Fruit fly (Drosophila melanogaster) whole organism, prepupa: ENCODE measurements around the gene CG16800.

Experiments used
- Blimp-1 ChIP-seq: fragments of 200-800 bp; sonication (Bioruptor generic); optimal IDR thresholded peaks from 3 replicates; lab custom pipeline; 2017; ENCODE audit warnings: missing biosample characterization, missing genetic modification characterization, mild to moderate bottlenecking, moderate library complexity, missing genetic modification reagents
- CG10631 ChIP-seq: fragments of 200-800 bp; sonication (Bioruptor generic); optimal IDR thresholded peaks from 2 replicates; lab custom pipeline; 2016; ENCODE audit warnings: missing biosample characterization, missing genetic modification characterization
- CG11294 ChIP-seq: fragments of 200-800 bp; sonication (Bioruptor generic); IDR thresholded peaks from 2 replicates; pipeline ENCODE4 v1.3.6; 2022; ENCODE audit warnings: missing biosample characterization, missing genetic modification characterization
- CG15336 ChIP-seq: fragments of 200-800 bp; sonication (Bioruptor generic); IDR thresholded peaks from 2 replicates; pipeline ENCODE4 v1.3.6; 2022; ENCODE audit warnings: missing biosample characterization, missing genetic modification characterization
- CG1621 ChIP-seq: fragments of 200-800 bp; sonication (Bioruptor generic); optimal IDR thresholded peaks from 3 replicates; lab custom pipeline; 2018; ENCODE audit warnings: missing biosample characterization, mild to moderate bottlenecking, missing genetic modification characterization
- CG16779 ChIP-seq: fragments of 200-800 bp; sonication (Bioruptor generic); optimal IDR thresholded peaks from 3 replicates; lab custom pipeline; 2017; ENCODE audit warnings: missing biosample characterization, mild to moderate bottlenecking, missing genetic modification characterization
- CG3032 ChIP-seq: fragments of 200-800 bp; optimal IDR thresholded peaks from 2 replicates; lab custom pipeline; 2019; ENCODE audit warnings: missing biosample characterization, mild to moderate bottlenecking, missing genetic modification characterization, moderate library complexity
- CG32006 ChIP-seq: fragments of 200-800 bp; sonication (Bioruptor generic); optimal IDR thresholded peaks from 3 replicates; lab custom pipeline; 2017; ENCODE audit warnings: missing biosample characterization, mild to moderate bottlenecking, missing genetic modification characterization
- CG3919 ChIP-seq: fragments of 200-800 bp; sonication (Bioruptor generic); optimal IDR thresholded peaks from 3 replicates; lab custom pipeline; 2016; ENCODE audit warnings: missing biosample characterization, missing genetic modification characterization
- CG6163 ChIP-seq: fragments of 200-800 bp; sonication (Bioruptor generic); IDR thresholded peaks from 3 replicates; pipeline ENCODE4 v1.3.6; 2022; ENCODE audit warnings: missing biosample characterization, missing genetic modification characterization
- CG6276 ChIP-seq: fragments of 200-800 bp; sonication (Bioruptor generic); optimal IDR thresholded peaks from 2 replicates; lab custom pipeline; 2017; ENCODE audit warnings: missing biosample characterization, mild to moderate bottlenecking, missing genetic modification characterization
- CG6808 ChIP-seq: fragments of 200-800 bp; sonication (Bioruptor generic); optimal IDR thresholded peaks from 3 replicates; lab custom pipeline; 2017; ENCODE audit warnings: missing biosample characterization, missing genetic modification characterization, mild to moderate bottlenecking, moderate library complexity, missing genetic modification reagents
- CG6854 ChIP-seq: fragments of 200-800 bp; sonication (Bioruptor generic); optimal IDR thresholded peaks from 2 replicates; lab custom pipeline; 2017; ENCODE audit warnings: missing biosample characterization, mild to moderate bottlenecking, missing genetic modification characterization
- CG7368 ChIP-seq: fragments of 200-800 bp; sonication (Bioruptor generic); optimal IDR thresholded peaks from 3 replicates; lab custom pipeline; 2016; ENCODE audit warnings: missing biosample characterization, missing genetic modification characterization
- CG8119 ChIP-seq: fragments of 200-800 bp; sonication (Bioruptor generic); IDR thresholded peaks from 3 replicates; pipeline ENCODE4 v1.3.6; 2022; ENCODE audit warnings: missing biosample characterization, missing genetic modification characterization
- CG8319 ChIP-seq: fragments of 200-800 bp; sonication (Bioruptor generic); optimal IDR thresholded peaks from 3 replicates; lab custom pipeline; 2016; ENCODE audit warnings: missing biosample characterization, missing genetic modification characterization
- CG8632 ChIP-seq: fragments of 200-800 bp; sonication (Bioruptor generic); optimal IDR thresholded peaks from 3 replicates; lab custom pipeline; 2016; ENCODE audit warnings: missing biosample characterization, missing genetic modification characterization
- Eip75B ChIP-seq: fragments of 200-800 bp; sonication (Bioruptor generic); optimal IDR thresholded peaks from 3 replicates; lab custom pipeline; 2016; ENCODE audit warnings: missing biosample characterization, missing genetic modification characterization
- Eip78C ChIP-seq: fragments of 200-800 bp; sonication (Bioruptor generic); peaks from one replicate; lab custom pipeline; 2016; ENCODE audit warnings: missing biosample characterization, missing genetic modification characterization
- Ets96B ChIP-seq: fragments of 200-800 bp; optimal IDR thresholded peaks from 2 replicates; lab custom pipeline; 2019; ENCODE audit warnings: missing biosample characterization, mild to moderate bottlenecking, missing genetic modification characterization, moderate library complexity
- Gug ChIP-seq: fragments of 200-800 bp; sonication (Bioruptor generic); IDR thresholded peaks from 2 replicates; pipeline ENCODE4 v1.3.6; 2022; ENCODE audit warnings: missing biosample characterization, missing genetic modification characterization
- Hr4 ChIP-seq: fragments of 200-800 bp; sonication (Bioruptor generic); optimal IDR thresholded peaks from 3 replicates; lab custom pipeline; 2016; ENCODE audit warnings: missing biosample characterization, missing genetic modification characterization
- Lpt ChIP-seq: fragments of 200-800 bp; sonication (Bioruptor generic); optimal IDR thresholded peaks from 3 replicates; lab custom pipeline; 2016; ENCODE audit warnings: missing biosample characterization, missing genetic modification characterization
- Met ChIP-seq: fragments of 200-800 bp; sonication (Bioruptor generic); optimal IDR thresholded peaks from 3 replicates; lab custom pipeline; 2016; ENCODE audit warnings: missing biosample characterization, missing genetic modification characterization
- OdsH ChIP-seq: fragments of 200-800 bp; sonication (Bioruptor generic); optimal IDR thresholded peaks from 3 replicates; lab custom pipeline; 2016; ENCODE audit warnings: missing biosample characterization, missing genetic modification characterization
- Smox ChIP-seq: fragments of 200-800 bp; sonication (Bioruptor generic); optimal IDR thresholded peaks from 3 replicates; lab custom pipeline; 2016; ENCODE audit warnings: missing biosample characterization, missing genetic modification characterization
- Sox102F ChIP-seq: fragments of 200-800 bp; sonication (Bioruptor generic); optimal IDR thresholded peaks from 2 replicates; lab custom pipeline; 2016; ENCODE audit warnings: missing biosample characterization, mild to moderate bottlenecking, missing genetic modification characterization
- Sox14 ChIP-seq: fragments of 200-800 bp; sonication (Bioruptor generic); optimal IDR thresholded peaks from 3 replicates; lab custom pipeline; 2016; ENCODE audit warnings: missing biosample characterization, missing genetic modification characterization
- achi ChIP-seq: fragments of 200-800 bp; sonication (Bioruptor generic); optimal IDR thresholded peaks from 3 replicates; lab custom pipeline; 2016; ENCODE audit warnings: missing biosample characterization, missing genetic modification characterization
- acj6 ChIP-seq: fragments of 200-800 bp; sonication (Bioruptor generic); optimal IDR thresholded peaks from 3 replicates; lab custom pipeline; 2016; ENCODE audit warnings: missing biosample characterization, missing genetic modification characterization
- cyc ChIP-seq: fragments of 200-800 bp; sonication (Bioruptor generic); optimal IDR thresholded peaks from 3 replicates; lab custom pipeline; 2016; ENCODE audit warnings: missing biosample characterization, missing genetic modification characterization
- dac ChIP-seq: fragments of 200-800 bp; sonication (Bioruptor generic); optimal IDR thresholded peaks from 2 replicates; lab custom pipeline; 2017; ENCODE audit warnings: missing biosample characterization, mild to moderate bottlenecking, missing genetic modification characterization
- eg ChIP-seq: fragments of 200-800 bp; sonication (Bioruptor generic); IDR thresholded peaks from 3 replicates; pipeline ENCODE4 v1.3.6; 2022; ENCODE audit warnings: missing biosample characterization, missing genetic modification characterization
- esn ChIP-seq: fragments of 200-800 bp; sonication (Bioruptor generic); optimal IDR thresholded peaks from 2 replicates; lab custom pipeline; 2016; ENCODE audit warnings: missing biosample characterization, mild to moderate bottlenecking, missing genetic modification characterization, moderate library complexity
- fd59A ChIP-seq: fragments of 200-800 bp; sonication (Bioruptor generic); optimal IDR thresholded peaks from 2 replicates; lab custom pipeline; 2017; ENCODE audit warnings: missing biosample characterization, mild to moderate bottlenecking, missing genetic modification characterization, missing genetic modification reagents
- lz ChIP-seq: fragments of 200-800 bp; sonication (Bioruptor generic); optimal IDR thresholded peaks from 3 replicates; lab custom pipeline; 2016; ENCODE audit warnings: missing biosample characterization, missing genetic modification characterization
- net ChIP-seq: fragments of 200-800 bp; sonication (Bioruptor generic); optimal IDR thresholded peaks from 3 replicates; lab custom pipeline; 2016; ENCODE audit warnings: missing biosample characterization, missing genetic modification characterization
- pdm3 ChIP-seq: fragments of 200-800 bp; sonication (Bioruptor generic); optimal IDR thresholded peaks from 3 replicates; lab custom pipeline; 2016; ENCODE audit warnings: missing biosample characterization, missing genetic modification characterization
- salr ChIP-seq, 2 experiments: fragments of 200-800 bp; sonication (Bioruptor generic); optimal IDR thresholded peaks; 3 replicates each; lab custom pipeline; 2016 to 2018; ENCODE audit warnings: missing biosample characterization in 2 of 2, missing genetic modification characterization in 2 of 2, mild to moderate bottlenecking in 1 of 2
- ss ChIP-seq, 2 experiments: fragments of 200-800 bp; sonication (Bioruptor generic); optimal IDR thresholded peaks; 2 replicates in 1 of 2; 3 replicates in 1 of 2; lab custom pipeline; 2017 to 2018; ENCODE audit warnings: mild to moderate bottlenecking in 2 of 2, missing biosample characterization in 2 of 2, missing genetic modification characterization in 2 of 2, moderate library complexity in 1 of 2
- svp ChIP-seq: fragments of 200-800 bp; sonication (Bioruptor generic); peaks from one replicate; lab custom pipeline; 2016; ENCODE audit warnings: missing biosample characterization, missing genetic modification characterization

The CG16800 gene

dm6 chr2L:12974045-12974539 is 7.7 kb downstream of the CG16800 start, which contains the start of gene Vha68-2 (continued):
- TF ChIP-seq svp (GFP tag; lab: Kevin White, UChicago), result peak; percentile 75
- no peak for TF ChIP-seq CG6808 (GFP tag; lab: Kevin White, UChicago)
- TF ChIP-seq Hr4 (GFP tag; lab: Kevin White, UChicago), result no peak
- no peak for TF ChIP-seq CG8319 (GFP tag; lab: Kevin White, UChicago)
- TF ChIP-seq cyc, result no peak
- no peak for TF ChIP-seq Blimp-1 (GFP tag; lab: Kevin White, UChicago)
- TF ChIP-seq CG1621 (tag; lab: Kevin White, UChicago), result peak; percentile 47
- no peak for TF ChIP-seq Gug
- TF ChIP-seq Lpt (GFP tag; lab: Kevin White, UChicago), result no peak
- TF ChIP-seq dac (GFP tag; lab: Kevin White, UChicago), result peak; percentile 62
- no peak for TF ChIP-seq CG8119 (GFP tag; lab: Robert Waterston, UW)

dm6 chr2L:12974562-12975366 is 8.4 kb downstream of the CG16800 start:
- TF ChIP-seq CG1621 (tag; lab: Kevin White, UChicago) (no peak), lz (GFP tag; lab: Kevin White, UChicago) (no peak), achi (peak; percentile 99), eg (GFP tag; lab: Robert Waterston, UW) (peak; percentile 31; the same call in 1 of the 3 replicates), ss (GFP tag; optimal IDR thresholded peaks at IDR 0.05; lab: Kevin White, UChicago) (peak in 1 of 2 experiments; percentile 1), Met (GFP tag; lab: Kevin White, UChicago) (no peak), Eip78C (GFP tag; lab: Kevin White, UChicago) (peak; percentile 31), CG6854 (GFP tag; lab: Kevin White, UChicago) (no peak)

dm6 chr2L:12975367-12975655 is 8.9 kb downstream of the CG16800 start:
- TF ChIP-seq Met (GFP tag; lab: Kevin White, UChicago), result no peak
- no peak for TF ChIP-seq fd59A (GFP tag; lab: Kevin White, UChicago)

- TF ChIP-seq svp (GFP tag; lab: Kevin White, UChicago) (no peak), CG11294 (GFP tag; lab: Robert Waterston, UW) (no peak), CG10631 (no peak), salr (GFP tag; optimal IDR thresholded peaks at IDR 0.05; lab: Kevin White, UChicago) (no peak), eg (GFP tag; lab: Robert Waterston, UW) (no peak), net (GFP tag; lab: Kevin White, UChicago) (no peak), Sox14 (GFP tag; lab: Kevin White, UChicago) (no peak), Hr4 (GFP tag; lab: Kevin White, UChicago) (no peak)
Observed at dm6 chr2L:12978486-12978885, 12.1 kb downstream of the CG16800 start, which contains the start of gene Vha68-3. Vha68-3 (plus strand) TSS chr2L:12978786.

DNA sequence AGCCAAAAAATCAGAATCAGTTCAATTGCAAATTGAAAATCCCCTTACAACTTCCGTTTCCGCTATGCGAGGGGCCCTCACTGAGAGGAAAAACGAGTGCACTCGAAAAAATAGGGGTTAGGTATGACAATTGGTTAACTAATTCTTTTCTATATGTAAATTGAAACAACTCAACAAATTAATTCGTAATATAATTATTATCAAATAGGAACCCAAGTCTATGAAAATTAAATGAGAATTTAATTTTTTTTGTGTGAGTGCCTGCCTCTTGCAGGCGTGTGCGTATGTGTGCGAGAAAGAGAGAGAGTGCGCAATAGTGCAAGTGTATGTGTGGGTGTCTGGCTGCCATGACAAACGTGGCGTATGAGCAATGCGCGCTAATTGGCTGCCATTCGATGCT is 15.7 kb downstream of the CG16800 start:
- no peak for TF ChIP-seq Eip78C (GFP tag; lab: Kevin White, UChicago)
- peak; percentile 55; the same call in 2 of the 3 replicates for TF ChIP-seq CG6163 (GFP tag; lab: Robert Waterston, UW)
- no peak for TF ChIP-seq ss (GFP tag; optimal IDR thresholded peaks at IDR 0.05; lab: Kevin White, UChicago)
- no peak for TF ChIP-seq CG3032 (tag; lab: Kevin White, UChicago)
- peak; percentile 3 for TF ChIP-seq CG8632 (GFP tag; lab: Kevin White, UChicago)
- TF ChIP-seq Smox (GFP tag; lab: Kevin White, UChicago), result peak; percentile 14
- 0 out of 3 replicates have a peak, but pooled peaks have one; percentile 36 for TF ChIP-seq CG8119 (GFP tag; lab: Robert Waterston, UW)
- peak; percentile 18 for TF ChIP-seq achi
- no peak for TF ChIP-seq eg (GFP tag; lab: Robert Waterston, UW)
- TF ChIP-seq Sox14 (GFP tag; lab: Kevin White, UChicago), result peak; percentile 10
- peak; percentile 9 for TF ChIP-seq pdm3 (GFP tag; lab: Kevin White, UChicago)
- peak; percentile 10 for TF ChIP-seq OdsH (GFP tag; lab: Kevin White, UChicago)
- TF ChIP-seq CG32006 (GFP tag; lab: Kevin White, UChicago), result peak; percentile 34
- TF ChIP-seq CG16779 (tag; lab: Kevin White, UChicago), result no peak
- no peak for TF ChIP-seq CG7368 (GFP tag; lab: Kevin White, UChicago)
- TF ChIP-seq lz (GFP tag; lab: Kevin White, UChicago), result peak; percentile 1
- no peak for TF ChIP-seq Ets96B (tag; lab: Kevin White, UChicago)
- TF ChIP-seq fd59A (GFP tag; lab: Kevin White, UChicago), result peak; percentile 12
- TF ChIP-seq svp (GFP tag; lab: Kevin White, UChicago), result peak; percentile 48
- TF ChIP-seq Sox102F (GFP tag; lab: Kevin White, UChicago), result peak; percentile 30
- TF ChIP-seq esn (GFP tag; lab: Kevin White, UChicago), result peak; percentile 24
- TF ChIP-seq CG3919 (GFP tag; lab: Kevin White, UChicago), result no peak
- no peak for TF ChIP-seq CG15336 (GFP tag; lab: Robert Waterston, UW)
- peak; percentile 25 for TF ChIP-seq acj6 (GFP tag; lab: Kevin White, UChicago)
- no peak for TF ChIP-seq CG6276 (GFP tag; lab: Kevin White, UChicago)
- peak; percentile 41 for TF ChIP-seq Eip75B (GFP tag; lab: Kevin White, UChicago)
- TF ChIP-seq Blimp-1 (GFP tag; lab: Kevin White, UChicago), result no peak
- TF ChIP-seq, all 60 proteins: peak for 16
